Worm (Caenorhabditis elegans) whole organism, midembryonic: ENCODE results near the gene fip-3.

Experiments
- T22C8.4 ChIP-seq: fragments of 200-800 bp; sonication (Bioruptor generic); IDR thresholded peaks from 2 replicates; pipeline ENCODE4 v1.3.6; 2022; ENCODE audit warnings: missing genetic modification characterization, missing compliant biosample characterization
- cog-1 ChIP-seq: sonication (generic microtip); optimal IDR thresholded peaks from 2 replicates; lab custom pipeline; 2016; ENCODE audit warnings: missing genetic modification characterization, missing compliant biosample characterization
- flt-1 ChIP-seq: fragments of 200-800 bp; sonication (Bioruptor generic); IDR thresholded peaks from 2 replicates; pipeline ENCODE4 v1.3.6; 2022; ENCODE audit warnings: missing genetic modification characterization, missing compliant biosample characterization
- klf-2 ChIP-seq: fragments of 200-800 bp; sonication (Bioruptor generic); conservative IDR thresholded peaks from 2 replicates; pipeline ENCODE4 v1.3.6; 2022; ENCODE audit warnings: missing genetic modification reagents, missing genetic modification characterization, missing compliant biosample characterization
- med-1 ChIP-seq: sonication (generic microtip); optimal IDR thresholded peaks from 2 replicates; lab custom pipeline; 2017; ENCODE audit warnings: missing genetic modification characterization, mild to moderate bottlenecking, missing compliant biosample characterization, antibody characterized with exemption, missing genetic modification reagents; ENCODE audit not compliant: insufficient read depth
- ref-1 ChIP-seq: fragments of 200-800 bp; sonication (Bioruptor generic); conservative IDR thresholded peaks from 2 replicates; pipeline ENCODE4 v1.3.6; 2022; ENCODE audit warnings: missing genetic modification reagents, missing genetic modification characterization, missing compliant biosample characterization
- tab-1 ChIP-seq: fragments of 200-800 bp; sonication (Bioruptor generic); IDR thresholded peaks from 2 replicates; pipeline ENCODE4 v1.3.6; 2022; ENCODE audit warnings: missing genetic modification characterization, missing compliant biosample characterization
- ztf-23 ChIP-seq: fragments of 200-800 bp; sonication (Bioruptor generic); IDR thresholded peaks from 2 replicates; pipeline ENCODE4 v1.3.6; 2022; ENCODE audit warnings: missing genetic modification reagents, missing genetic modification characterization, missing compliant biosample characterization
- ztf-29 ChIP-seq: fragments of 200-800 bp; sonication (Bioruptor generic); IDR thresholded peaks from 2 replicates; pipeline ENCODE4 v1.3.6; 2022; ENCODE audit warnings: missing genetic modification reagents, missing genetic modification characterization, missing compliant biosample characterization

The fip-3 gene

DNA sequence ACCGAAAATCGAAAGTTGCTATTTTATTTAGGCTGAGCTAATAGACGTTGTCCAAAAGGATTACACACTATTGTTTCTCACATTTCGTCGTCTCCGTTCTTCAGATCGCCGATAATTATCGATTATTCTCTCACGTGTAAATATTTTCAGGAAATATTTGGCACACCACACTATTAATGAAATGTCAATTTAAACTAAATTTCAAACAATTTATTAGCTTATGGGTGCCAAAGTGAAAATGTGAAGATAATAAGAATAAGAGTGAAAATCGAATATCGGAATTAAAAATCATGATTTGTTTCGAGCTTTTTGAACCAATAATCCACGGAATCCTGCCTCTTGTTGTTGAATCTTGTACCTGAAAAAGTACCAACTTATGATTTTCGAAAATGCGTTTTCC is 27.3 kb upstream of the fip-3 start, which contains the start of gene C06E1.11:
Gene C06E1.11 (minus strand): TSS at position 101 of the 400 bp plus-strand sequence.
- TF ChIP-seq cog-1 (tag; lab: Kevin White, UChicago) (no peak), ref-1 (GFP tag; lab: Robert Waterston, UW) (no peak)

- TF ChIP-seq med-1 (GFP tag; lab: Kevin White, UChicago) = no peak
- no peak for TF ChIP-seq tab-1 (GFP tag; lab: Robert Waterston, UW)
- no peak for TF ChIP-seq flt-1
- TF ChIP-seq cog-1 (tag; lab: Kevin White, UChicago) = no peak
- TF ChIP-seq ztf-29 = no peak
- no peak for TF ChIP-seq klf-2
- no peak for TF ChIP-seq ztf-23 (GFP tag; lab: Robert Waterston, UW)
- no peak for TF ChIP-seq T22C8.4 (GFP tag; lab: Robert Waterston, UW)
- no peak for TF ChIP-seq ref-1 (GFP tag; lab: Robert Waterston, UW)
These were observed 25.2 kb upstream of the fip-3 start, which contains the start of gene rha-2 for ce11 chrIII:8614490-8614889. Gene rha-2 (minus strand): TSS chrIII:8614569.

DNA sequence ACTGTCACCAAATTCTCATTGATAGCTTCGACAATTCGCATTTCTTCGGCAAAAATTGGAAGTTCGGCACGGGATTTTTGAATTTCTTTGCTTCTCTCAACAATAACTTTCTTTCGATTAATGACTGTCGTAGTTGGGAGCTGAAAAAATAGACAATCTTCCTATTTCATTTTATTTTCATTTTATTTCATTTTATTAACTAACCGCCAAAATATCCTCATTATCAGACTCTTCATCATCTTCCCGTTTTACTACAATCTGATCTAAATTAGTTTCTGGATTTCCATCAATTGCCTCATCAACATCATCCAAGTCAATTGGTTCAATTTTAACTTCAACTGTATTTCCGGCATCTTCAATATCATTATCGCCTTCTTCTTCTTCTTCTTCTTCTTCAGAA is 24.3 kb upstream of the fip-3 start:
- no peak for TF ChIP-seq tab-1 (GFP tag; lab: Robert Waterston, UW)
- no peak for TF ChIP-seq klf-2
- no peak for TF ChIP-seq cog-1 (tag; lab: Kevin White, UChicago)
- TF ChIP-seq T22C8.4 (GFP tag; lab: Robert Waterston, UW) = no peak
- no peak for TF ChIP-seq ztf-29

- TF ChIP-seq cog-1 (tag; lab: Kevin White, UChicago) (no peak), ztf-23 (GFP tag; lab: Robert Waterston, UW) (no peak), ztf-29 (no peak), klf-2 (no peak)
These were observed 22.0 kb upstream of the fip-3 start for ce11 chrIII:8611282-8611681.

DNA sequence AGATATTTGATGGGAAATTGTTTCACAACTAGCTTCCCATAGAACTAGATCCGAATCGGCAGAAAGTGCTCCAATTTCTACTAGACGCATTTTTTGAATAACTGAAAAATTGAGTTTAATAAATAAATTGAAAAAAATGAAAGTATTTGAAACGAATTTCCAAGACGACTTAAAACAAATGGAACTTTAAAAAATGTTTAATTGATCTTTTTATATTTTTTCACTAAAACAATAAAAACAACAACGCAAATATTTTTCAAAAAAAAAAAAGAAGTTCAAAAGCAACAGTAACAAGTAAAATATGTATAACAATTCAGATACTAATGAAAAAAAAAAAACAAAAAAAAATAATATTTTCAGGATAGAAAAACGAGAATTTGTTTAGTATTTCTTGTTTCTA is 20.4 kb upstream of the fip-3 start, which contains the start of gene C06E1.9:
Gene C06E1.9 (minus strand): TSS at position 101 of the 400 bp plus-strand sequence.
- TF ChIP-seq flt-1 = no peak
- TF ChIP-seq tab-1 (GFP tag; lab: Robert Waterston, UW) = no peak
- no peak for TF ChIP-seq T22C8.4 (GFP tag; lab: Robert Waterston, UW)
- TF ChIP-seq ref-1 (GFP tag; lab: Robert Waterston, UW) = no peak
- TF ChIP-seq med-1 (GFP tag; lab: Kevin White, UChicago) = no peak
- no peak for TF ChIP-seq ztf-23 (GFP tag; lab: Robert Waterston, UW)

ce11 chrIII:8605532-8605931 is 16.2 kb upstream of the fip-3 start, which contains the start of gene C06E1.1:
Gene C06E1.1 (plus strand): TSS chrIII:8605832.
- TF ChIP-seq ztf-23 (GFP tag; lab: Robert Waterston, UW) = no peak
- TF ChIP-seq ztf-29 = no peak
- no peak for TF ChIP-seq med-1 (GFP tag; lab: Kevin White, UChicago)
- no peak for TF ChIP-seq ref-1 (GFP tag; lab: Robert Waterston, UW)
- TF ChIP-seq klf-2 = no peak
- TF ChIP-seq flt-1 = no peak
- no peak for TF ChIP-seq tab-1 (GFP tag; lab: Robert Waterston, UW)
- TF ChIP-seq cog-1 (tag; lab: Kevin White, UChicago) = no peak
- TF ChIP-seq T22C8.4 (GFP tag; lab: Robert Waterston, UW) = no peak

DNA sequence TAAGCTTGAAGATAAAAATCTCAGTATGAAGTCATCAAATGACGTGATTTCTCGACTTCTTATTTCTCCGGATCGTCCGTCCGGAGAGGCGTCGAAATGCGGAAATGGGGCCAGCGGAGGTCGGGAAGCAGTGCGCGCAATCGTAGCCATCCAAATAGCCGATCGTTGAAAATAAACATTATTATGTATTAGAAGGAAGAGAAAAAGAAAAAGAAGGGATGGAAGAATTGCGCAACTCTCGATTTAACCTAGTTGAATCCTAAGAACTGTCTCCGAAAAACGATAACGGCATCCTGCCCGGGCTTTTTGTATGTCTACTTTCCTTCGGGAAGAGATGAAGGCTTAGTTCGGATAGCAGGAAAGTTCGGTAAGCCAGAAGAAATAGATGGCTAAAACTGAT is 12.9 kb upstream of the fip-3 start:
- no peak for TF ChIP-seq T22C8.4 (GFP tag; lab: Robert Waterston, UW)
- no peak for TF ChIP-seq klf-2
- TF ChIP-seq ref-1 (GFP tag; lab: Robert Waterston, UW) = no peak
- TF ChIP-seq ztf-23 (GFP tag; lab: Robert Waterston, UW) = no peak

ce11 chrIII:8598961-8599360 is 9.7 kb upstream of the fip-3 start:
- no peak for TF ChIP-seq klf-2
- no peak for TF ChIP-seq med-1 (GFP tag; lab: Kevin White, UChicago)
- TF ChIP-seq ref-1 (GFP tag; lab: Robert Waterston, UW) = no peak
- TF ChIP-seq flt-1 = no peak
- no peak for TF ChIP-seq ztf-23 (GFP tag; lab: Robert Waterston, UW)
- TF ChIP-seq T22C8.4 (GFP tag; lab: Robert Waterston, UW) = no peak
- TF ChIP-seq ztf-29 = no peak
- TF ChIP-seq cog-1 (tag; lab: Kevin White, UChicago) = no peak
- no peak for TF ChIP-seq tab-1 (GFP tag; lab: Robert Waterston, UW)

- TF ChIP-seq tab-1 (GFP tag; lab: Robert Waterston, UW) = no peak
- no peak for TF ChIP-seq ztf-29
- no peak for TF ChIP-seq T22C8.4 (GFP tag; lab: Robert Waterston, UW)
- TF ChIP-seq klf-2 = no peak
- TF ChIP-seq ref-1 (GFP tag; lab: Robert Waterston, UW) = no peak
- TF ChIP-seq ztf-23 (GFP tag; lab: Robert Waterston, UW) = no peak
- no peak for TF ChIP-seq med-1 (GFP tag; lab: Kevin White, UChicago)
- TF ChIP-seq cog-1 (tag; lab: Kevin White, UChicago) = no peak
- no peak for TF ChIP-seq flt-1
These were observed 8.5 kb upstream of the fip-3 start, which contains the start of gene ztf-30 for ce11 chrIII:8597770-8598169. Gene ztf-30 (minus strand): TSS chrIII:8597870.

DNA sequence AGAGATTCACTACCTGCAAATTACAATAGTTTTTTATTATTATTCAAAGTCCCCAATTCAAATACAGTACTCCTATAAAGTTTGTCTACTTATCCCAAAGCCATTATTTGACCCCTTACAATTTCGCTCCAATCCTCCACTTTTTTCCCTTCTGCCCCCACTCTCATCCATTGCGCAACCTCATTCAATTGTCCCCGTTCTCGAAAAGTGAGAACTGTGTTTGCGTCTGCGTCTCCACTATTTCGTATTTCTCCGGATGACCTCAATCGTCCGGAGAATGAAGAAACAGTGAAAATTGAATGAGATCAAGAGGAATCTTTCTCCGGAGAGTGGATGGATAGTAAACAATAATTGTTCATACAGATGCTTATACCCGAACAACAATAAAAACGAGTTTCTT is 7.4 kb upstream of the fip-3 start:
- TF ChIP-seq klf-2 (no peak), ztf-23 (GFP tag; lab: Robert Waterston, UW) (no peak), med-1 (GFP tag; lab: Kevin White, UChicago) (no peak), ref-1 (GFP tag; lab: Robert Waterston, UW) (no peak), flt-1 (no peak)

- TF ChIP-seq med-1 (GFP tag; lab: Kevin White, UChicago) = no peak
- no peak for TF ChIP-seq flt-1
- no peak for TF ChIP-seq ref-1 (GFP tag; lab: Robert Waterston, UW)
- no peak for TF ChIP-seq T22C8.4 (GFP tag; lab: Robert Waterston, UW)
- TF ChIP-seq klf-2 = no peak
- TF ChIP-seq cog-1 (tag; lab: Kevin White, UChicago) = no peak
- TF ChIP-seq ztf-23 (GFP tag; lab: Robert Waterston, UW) = no peak
- TF ChIP-seq ztf-29 = no peak
These were observed 4.8 kb upstream of the fip-3 start for ce11 chrIII:8594088-8594487.
